Fruit fly (Drosophila melanogaster): ENCODE measurements around the gene sip2.

sip2 gene

dm6 chr2L:6919203-6919849, 44.5 kb downstream of the sip2 start:
- TF ChIP-seq CG17801 (GFP tag; optimal IDR thresholded peaks at IDR 0.05; ENCODE audit: partially characterized antibody): no peak

dm6 chr2L:6918517-6919202, 45.2 kb downstream of the sip2 start, which contains the start of gene nop5:
TSS of gene nop5 (minus strand) at chr2L:6918743.
- peak; percentile 69 for TF ChIP-seq CG17801 (GFP tag; optimal IDR thresholded peaks at IDR 0.05; ENCODE audit: partially characterized antibody)

- no peak for TF ChIP-seq CG17801 (GFP tag; optimal IDR thresholded peaks at IDR 0.05; ENCODE audit: partially characterized antibody)
Observed at dm6 chr2L:6916345-6916744, 47.5 kb downstream of the sip2 start, which contains the start of gene CG32829. TSS of gene CG32829 (minus strand) at chr2L:6916445.

dm6 chr2L:6913964-6914363, 49.9 kb downstream of the sip2 start, which contains the start of gene Wee1:
TSS of gene Wee1 (minus strand) at chr2L:6914138.
- no peak for TF ChIP-seq CG17801 (GFP tag; optimal IDR thresholded peaks at IDR 0.05; ENCODE audit: partially characterized antibody)
